Fruit fly (Drosophila melanogaster): ENCODE results near the gene CG15386.

The CG15386 gene

DNA sequence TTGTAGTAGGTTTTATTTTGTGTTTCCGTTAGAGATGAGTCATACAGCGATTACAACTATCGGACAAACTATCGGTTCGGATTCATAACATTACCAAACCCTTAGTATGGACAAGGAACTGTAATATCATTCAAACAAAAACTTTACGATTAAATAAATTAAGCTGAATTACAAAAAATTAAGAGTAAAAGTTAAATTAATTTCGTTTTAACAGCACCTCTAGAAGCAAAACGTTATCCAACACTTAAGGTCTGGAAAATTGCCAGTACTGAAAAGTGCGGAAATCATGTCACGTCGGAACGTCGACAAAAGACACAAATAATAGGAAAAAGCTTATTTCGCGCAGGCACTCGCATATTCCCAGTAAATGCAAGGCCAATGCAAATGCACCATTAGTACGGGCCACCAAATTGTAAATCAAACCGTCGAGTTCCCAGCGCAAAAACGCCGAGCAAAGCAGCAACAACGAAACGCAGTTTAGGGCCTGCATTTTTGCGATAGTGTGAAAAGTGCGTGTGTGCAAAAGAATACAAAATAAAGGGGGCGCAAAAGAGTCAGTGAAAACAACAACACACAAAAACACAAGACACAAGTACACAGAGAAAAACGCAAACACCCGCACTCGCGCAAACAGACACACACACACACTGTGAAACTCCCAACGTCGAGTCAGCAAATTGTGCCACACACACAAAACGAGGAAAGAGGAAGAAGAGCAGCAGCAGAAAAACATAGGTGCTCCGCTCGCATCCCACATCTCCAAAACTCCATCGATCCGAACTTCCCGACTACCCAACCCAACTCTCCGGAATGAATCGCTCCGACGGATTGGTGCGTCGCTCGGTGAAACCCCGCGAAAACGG, 9.4 kb upstream of the CG15386 start, which contains the start of the genes CG15387 and sau (continued):
- TF ChIP-seq ro (GFP tag; IDR thresholded peaks at IDR 0.05) (peak; percentile 47; the same call in 1 of the 2 replicates), sens-2 (GFP tag; IDR thresholded peaks at IDR 0.05) (no peak), CG17361 (GFP tag; IDR thresholded peaks at IDR 0.05) (peak; percentile 89), gcm (GFP tag; optimal IDR thresholded peaks at IDR 0.05) (peak; percentile 68), BEAF-32 (GFP tag; optimal IDR thresholded peaks at IDR 0.05) (peak; percentile 95), CG6254 (GFP tag; optimal IDR thresholded peaks at IDR 0.05) (no peak), CG14050 (GFP tag; IDR thresholded peaks at IDR 0.05) (peak; percentile 71), CG8944 (GFP tag; optimal IDR thresholded peaks at IDR 0.05) (peak; percentile 93), CG11696 (GFP tag; IDR thresholded peaks at IDR 0.05) (no peak), CG10565 (GFP tag; optimal IDR thresholded peaks at IDR 0.05) (no peak), Fer3 (tag; optimal IDR thresholded peaks at IDR 0.05) (peak; percentile 86), peb (GFP tag; IDR thresholded peaks at IDR 0.05) (peak; percentile 55; the same call in 1 of the 2 replicates), nerfin-1 (tag; optimal IDR thresholded peaks at IDR 0.05) (peak; percentile 83), zf30C (GFP tag; optimal IDR thresholded peaks at IDR 0.05) (peak; percentile 65), CG4707 (GFP tag; optimal IDR thresholded peaks at IDR 0.05) (peak; percentile 52), inv (GFP tag; IDR thresholded peaks at IDR 0.05; ENCODE audit: partially characterized antibody) (peak; percentile 90), az2 (GFP tag; optimal IDR thresholded peaks at IDR 0.05) (peak; percentile 84), trem (tag; optimal IDR thresholded peaks at IDR 0.05) (peak; percentile 91), CG31224 (GFP tag; IDR thresholded peaks at IDR 0.05) (peak; percentile 79), slp2 (GFP tag; optimal IDR thresholded peaks at IDR 0.05) (peak; percentile 90), CG10366 (GFP tag; IDR thresholded peaks at IDR 0.05) (peak; percentile 80), ci (GFP tag; IDR thresholded peaks at IDR 0.05) (peak; percentile 89), CG17359 (tag; optimal IDR thresholded peaks at IDR 0.05) (peak; percentile 84), pho (GFP tag; optimal IDR thresholded peaks at IDR 0.05) (peak; percentile 88), wek (GFP tag; optimal IDR thresholded peaks at IDR 0.05) (peak; percentile 48), H15 (GFP tag; IDR thresholded peaks at IDR 0.05) (peak; percentile 76; the same call in 2 of the 3 replicates), CG32767 (GFP tag; IDR thresholded peaks at IDR 0.05) (peak; percentile 85), ATbp (GFP tag; optimal IDR thresholded peaks at IDR 0.05) (peak; percentile 56), Lim3 (GFP tag; IDR thresholded peaks at IDR 0.05) (no peak), ems (GFP tag; optimal IDR thresholded peaks at IDR 0.05) (peak; percentile 87), CG11247 (GFP tag; IDR thresholded peaks at IDR 0.05) (peak; percentile 78), TFAM (GFP tag; optimal IDR thresholded peaks at IDR 0.05) (peak; percentile 24), CG2712 (tag; optimal IDR thresholded peaks at IDR 0.05) (peak; percentile 89), CG7556 (GFP tag; optimal IDR thresholded peaks at IDR 0.05) (peak; percentile 83), CG7928 (GFP tag; optimal IDR thresholded peaks at IDR 0.05) (peak; percentile 54), bigmax (GFP tag; optimal IDR thresholded peaks at IDR 0.05) (no peak), BtbVII (GFP tag; optimal IDR thresholded peaks at IDR 0.05) (peak; percentile 72), sens (GFP tag) (peak; percentile 99), CG1602 (GFP tag; optimal IDR thresholded peaks at IDR 0.05) (peak; percentile 91), crp (GFP tag; optimal IDR thresholded peaks at IDR 0.05) (peak in 1 of 2 experiments; percentile 59), CG6854 (GFP tag; optimal IDR thresholded peaks at IDR 0.05) (peak; percentile 70), chn (GFP tag; optimal IDR thresholded peaks at IDR 0.05) (peak; percentile 93), nau (GFP tag; optimal IDR thresholded peaks at IDR 0.05) (peak; percentile 71), jumu (GFP tag; optimal IDR thresholded peaks at IDR 0.05) (peak; percentile 84), amos (GFP tag; IDR thresholded peaks at IDR 0.05; ENCODE audit: partially characterized antibody) (peak; percentile 85), gce (GFP tag; IDR thresholded peaks at IDR 0.05) (peak; percentile 48; the same call in 1 of the 3 replicates), CG2678 (tag; optimal IDR thresholded peaks at IDR 0.05) (peak; percentile 88), unpg (GFP tag; optimal IDR thresholded peaks at IDR 0.05) (peak; percentile 85)

Data from whole organism, embryonic.